Worm (Caenorhabditis elegans) whole organism, L1 larva: ENCODE measurements around the gene brd-1.

Experiments used
- blmp-1 ChIP-seq: fragments of 150-350 bp; optimal IDR thresholded peaks from 2 replicates; lab custom pipeline; 2014; ENCODE audit warnings: missing biosample characterization, missing genetic modification characterization
- ceh-82 ChIP-seq, 3 experiments: fragments of 150-350 bp in 1 of 3; sonication (generic microtip) in 2 of 3; optimal IDR thresholded peaks; 2 replicates each; lab custom pipeline; 2014 to 2017; ENCODE audit warnings: missing biosample characterization in 3 of 3, missing genetic modification characterization in 3 of 3
- ceh-88 ChIP-seq: fragments of 200-800 bp; sonication (Bioruptor generic); IDR thresholded peaks from 2 replicates; pipeline ENCODE4 v1.3.6; 2022; ENCODE audit warnings: missing genetic modification characterization, missing compliant biosample characterization
- ces-1 ChIP-seq: fragments of 150-350 bp; optimal IDR thresholded peaks from 2 replicates; lab custom pipeline; 2014; ENCODE audit warnings: missing biosample characterization, missing genetic modification reagents, missing genetic modification characterization
- dpl-1 ChIP-seq, 3 experiments: fragments of 150-350 bp in 2 of 3; sonication (generic microtip) in 1 of 3; optimal IDR thresholded peaks; 2 replicates each; lab custom pipeline; 2014 to 2017; ENCODE audit warnings: missing biosample characterization in 3 of 3, missing genetic modification characterization in 3 of 3, missing genetic modification reagents in 3 of 3
- lin-39 ChIP-seq: fragments of 150-350 bp; optimal IDR thresholded peaks from 2 replicates; lab custom pipeline; 2014; ENCODE audit warnings: missing biosample characterization, missing genetic modification reagents, missing genetic modification characterization
- lir-3 ChIP-seq: sonication (generic microtip); optimal IDR thresholded peaks from 2 replicates; lab custom pipeline; 2016; ENCODE audit warnings: mild to moderate bottlenecking, missing genetic modification characterization, moderate library complexity, missing compliant biosample characterization; ENCODE audit not compliant: poor library complexity
- mep-1 ChIP-seq: fragments of 150-350 bp; optimal IDR thresholded peaks from 2 replicates; lab custom pipeline; 2014; ENCODE audit warnings: missing biosample characterization, missing genetic modification characterization
- nhr-76 ChIP-seq: sonication (generic microtip); optimal IDR thresholded peaks from 2 replicates; lab custom pipeline; 2017; ENCODE audit warnings: missing biosample characterization, missing genetic modification characterization
- pqm-1 ChIP-seq: sonication (generic microtip); optimal IDR thresholded peaks from 3 replicates; lab custom pipeline; 2017; ENCODE audit warnings: missing biosample characterization, missing genetic modification characterization
- snu-23 ChIP-seq: sonication (generic microtip); optimal IDR thresholded peaks from 2 replicates; lab custom pipeline; 2016; ENCODE audit warnings: missing genetic modification characterization, missing compliant biosample characterization
- tlp-1 ChIP-seq: fragments of 150-350 bp; optimal IDR thresholded peaks from 2 replicates; lab custom pipeline; 2014; ENCODE audit warnings: missing biosample characterization, missing genetic modification characterization
- zag-1 ChIP-seq: fragments of 150-350 bp; optimal IDR thresholded peaks from 2 replicates; lab custom pipeline; 2014; ENCODE audit warnings: missing biosample characterization, missing genetic modification characterization

DNA sequence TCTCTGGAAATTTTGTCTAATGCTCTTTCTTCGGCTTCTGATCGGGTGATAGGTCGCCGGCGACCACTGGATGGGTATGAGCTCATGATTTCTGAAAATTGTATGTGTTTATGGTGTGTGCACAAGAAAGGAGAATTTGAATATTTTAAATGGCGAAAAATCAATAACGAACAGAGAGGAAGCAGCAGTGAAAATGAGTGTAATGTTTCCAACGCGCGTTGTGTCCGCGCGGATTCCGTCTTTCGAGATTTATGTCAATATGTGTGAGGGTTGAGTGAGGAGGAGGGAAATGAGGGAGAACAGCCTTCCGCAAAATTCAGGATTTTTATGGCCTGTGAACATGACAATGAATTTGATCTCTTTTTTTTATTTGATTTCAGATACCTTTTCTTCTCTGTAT, 39.4 kb upstream of the brd-1 start, which contains the start of gene flap-1:
- no peak for TF ChIP-seq pqm-1 (tag; lab: Kevin White, UChicago)
- TF ChIP-seq ces-1 (GFP tag; lab: Kevin White, UChicago), result no peak
- TF ChIP-seq snu-23, result no peak
- no peak for TF ChIP-seq nhr-76 (tag; lab: Kevin White, UChicago)
- TF ChIP-seq zag-1 (tag; lab: Kevin White, UChicago), result no peak
- TF ChIP-seq ceh-82 (tag; optimal IDR thresholded peaks at IDR 0.05; lab: Kevin White, UChicago), result no peak
- TF ChIP-seq lin-39, result no peak
- TF ChIP-seq mep-1, result no peak
- no peak for TF ChIP-seq ceh-88
- TF ChIP-seq tlp-1, result no peak
- no peak for TF ChIP-seq dpl-1 (GFP tag; optimal IDR thresholded peaks at IDR 0.05; lab: Kevin White, UChicago)
- TF ChIP-seq blmp-1 (tag; lab: Kevin White, UChicago), result no peak
- TF ChIP-seq lir-3, result no peak
